Worm (Caenorhabditis elegans): ENCODE results near the gene W04E12.3.

ce11 chrV:19743794-19744193, 2.0 kb downstream of the W04E12.3 start:
- no peak for TF ChIP-seq flt-1 (GFP tag; IDR thresholded peaks at IDR 0.05)
- no peak for TF ChIP-seq tab-1 (GFP tag; IDR thresholded peaks at IDR 0.05)
- no peak for TF ChIP-seq med-1 (GFP tag; optimal IDR thresholded peaks at IDR 0.05; ENCODE audit: insufficient read depth)
- TF ChIP-seq cog-1 (tag; optimal IDR thresholded peaks at IDR 0.05), result no peak
- TF ChIP-seq ztf-23 (GFP tag; IDR thresholded peaks at IDR 0.05), result no peak
- TF ChIP-seq klf-2 (GFP tag; conservative IDR thresholded peaks at IDR 0.05), result no peak
- no peak for TF ChIP-seq T22C8.4 (GFP tag; IDR thresholded peaks at IDR 0.05)
- no peak for TF ChIP-seq ztf-29 (GFP tag; IDR thresholded peaks at IDR 0.05)
- no peak for TF ChIP-seq ref-1 (GFP tag; conservative IDR thresholded peaks at IDR 0.05)
